Worm (Caenorhabditis elegans) whole organism, L1 larva: ENCODE results near the gene C46F11.4.

Experiments
- lsy-2 ChIP-seq, 2 experiments: fragments of 150-350 bp; optimal IDR thresholded peaks; 2 replicates each; lab custom pipeline; 2014; ENCODE audit warnings: missing biosample characterization in 2 of 2, missing genetic modification characterization in 2 of 2
- nhr-85 ChIP-seq: sonication (generic microtip); peaks from one replicate; lab custom pipeline; 2016; ENCODE audit warnings: missing genetic modification characterization, inconsistent platforms, missing compliant biosample characterization

DNA sequence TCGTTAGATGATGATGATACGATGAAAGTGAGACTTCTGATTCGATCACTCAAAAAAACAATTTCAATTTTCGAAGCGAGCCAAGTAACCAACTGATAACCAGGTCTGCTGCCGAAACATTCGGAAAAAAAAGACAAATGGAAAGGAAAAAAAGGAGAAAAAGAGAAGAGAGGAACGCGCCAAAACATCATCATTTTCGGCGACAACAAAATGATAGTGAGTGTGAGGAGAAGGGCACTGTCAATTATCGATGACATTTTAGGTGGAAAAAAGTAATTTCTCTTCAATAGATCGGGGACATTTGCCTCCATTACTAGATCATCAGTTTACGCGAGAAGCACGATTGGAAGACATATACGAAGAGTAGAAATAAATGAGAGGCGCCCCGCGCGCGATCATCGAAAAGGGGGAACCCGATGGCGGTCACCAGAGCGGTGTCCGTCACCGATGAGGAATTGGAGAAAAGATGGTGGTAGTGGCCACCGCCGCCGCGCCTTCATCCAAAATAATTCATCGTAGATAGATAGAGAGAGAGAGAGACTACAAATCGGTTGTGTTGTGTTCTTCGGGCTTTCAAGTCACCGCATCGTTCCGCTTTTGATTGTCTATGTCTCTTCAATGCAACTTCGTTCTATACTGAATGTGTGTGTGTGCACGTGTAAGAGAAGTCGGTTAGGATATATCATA lies 42.8 kb downstream of the C46F11.4 start:
- peak; percentile 58 for TF ChIP-seq nhr-85 (tag; lab: Kevin White, UChicago)
- no peak for TF ChIP-seq lsy-2 (tag; optimal IDR thresholded peaks at IDR 0.05; lab: Kevin White, UChicago)
